Worm (Caenorhabditis elegans) whole organism, late embryonic: ENCODE measurements around the gene srh-201.

Source experiments
- ahr-1 ChIP-seq: sonication (generic microtip); optimal IDR thresholded peaks from 2 replicates; lab custom pipeline; 2016; ENCODE audit warnings: missing genetic modification characterization, missing compliant biosample characterization
- dmd-4 ChIP-seq: sonication (generic microtip); optimal IDR thresholded peaks from 2 replicates; lab custom pipeline; 2016; ENCODE audit warnings: borderline replicate concordance, missing genetic modification characterization, missing compliant biosample characterization
- nfya-1 ChIP-seq: sonication (generic microtip); optimal IDR thresholded peaks from 2 replicates; lab custom pipeline; 2017; ENCODE audit warnings: missing genetic modification characterization, mild to moderate bottlenecking, missing compliant biosample characterization, antibody characterized with exemption, moderate library complexity

- TF ChIP-seq ahr-1 (tag; lab: Kevin White, UChicago) = no peak
- TF ChIP-seq dmd-4 = no peak
- no peak for TF ChIP-seq nfya-1 (tag; lab: Kevin White, UChicago)
Measured at ce11 chrV:9051100-9051499, 37.4 kb upstream of the srh-201 start, which contains the start of gene C25E10.7.
